Fruit fly (Drosophila melanogaster): Measurements from ENCODE around the gene CG31855.

CG31855 gene

dm6 chr2L:13387255-13387654 lies 18.3 kb downstream of the CG31855 start, which contains the start of the genes Ing5 and CG7099:
TSS of gene Ing5 (minus strand) at chr2L:13387312.
TSS of gene CG7099 (plus strand) at chr2L:13387571.
- TF ChIP-seq CG14655 (GFP tag; optimal IDR thresholded peaks at IDR 0.05) (no peak), gl (tag; optimal IDR thresholded peaks at IDR 0.05) (peak; percentile 77), CG17806 (tag; optimal IDR thresholded peaks at IDR 0.05) (peak; percentile 94), CG15710 (tag; optimal IDR thresholded peaks at IDR 0.05) (peak; percentile 93), EcR (GFP tag; optimal IDR thresholded peaks at IDR 0.05) (no peak), fd96Ca (GFP tag; IDR thresholded peaks at IDR 0.05) (peak; percentile 93), Snoo (tag; optimal IDR thresholded peaks at IDR 0.05) (peak; percentile 95), Pif1B (GFP tag; optimal IDR thresholded peaks at IDR 0.05) (peak; percentile 93), CG9948 (tag; optimal IDR thresholded peaks at IDR 0.05) (peak; percentile 92), CG8301 (tag; optimal IDR thresholded peaks at IDR 0.05) (peak; percentile 89), CG32121 (GFP tag; IDR thresholded peaks at IDR 0.05) (peak; percentile 93), CG34367 (tag; optimal IDR thresholded peaks at IDR 0.05) (peak; percentile 88), Pif1A (GFP tag; optimal IDR thresholded peaks at IDR 0.05) (no peak), Ets98B (GFP tag; IDR thresholded peaks at IDR 0.05) (peak; percentile 93), D1 (tag; optimal IDR thresholded peaks at IDR 0.05) (no peak), CG13204 (GFP tag; optimal IDR thresholded peaks at IDR 0.05) (no peak), CG8159 (tag; optimal IDR thresholded peaks at IDR 0.05) (peak; percentile 93), rn (GFP tag; IDR thresholded peaks at IDR 0.05) (peak; percentile 87), CG12605 (GFP tag; IDR thresholded peaks at IDR 0.05) (peak; percentile 89), CG4496 (GFP tag; IDR thresholded peaks at IDR 0.05) (peak; percentile 96), CG10348 (GFP tag; IDR thresholded peaks at IDR 0.05) (peak; percentile 63)

- TF ChIP-seq CG8159 (tag; optimal IDR thresholded peaks at IDR 0.05) (peak; percentile 66), fd96Ca (GFP tag; IDR thresholded peaks at IDR 0.05) (peak; percentile 63; the same call in 1 of the 3 replicates), D1 (tag; optimal IDR thresholded peaks at IDR 0.05) (no peak), Ets98B (GFP tag; IDR thresholded peaks at IDR 0.05) (peak; percentile 80), Snoo (tag; optimal IDR thresholded peaks at IDR 0.05) (peak; percentile 95), CG4496 (GFP tag; IDR thresholded peaks at IDR 0.05) (peak; percentile 92), Pif1A (GFP tag; optimal IDR thresholded peaks at IDR 0.05) (peak; percentile 89), CG12605 (GFP tag; IDR thresholded peaks at IDR 0.05) (peak; percentile 81), EcR (GFP tag; optimal IDR thresholded peaks at IDR 0.05) (no peak), CG9948 (tag; optimal IDR thresholded peaks at IDR 0.05) (peak; percentile 8), CG17806 (tag; optimal IDR thresholded peaks at IDR 0.05) (peak; percentile 25), CG32121 (GFP tag; IDR thresholded peaks at IDR 0.05) (peak; percentile 62; the same call in 1 of the 2 replicates), CG13204 (GFP tag; optimal IDR thresholded peaks at IDR 0.05) (no peak), CG8301 (tag; optimal IDR thresholded peaks at IDR 0.05) (peak; percentile 59), CG10348 (GFP tag; IDR thresholded peaks at IDR 0.05) (no peak), CG15710 (tag; optimal IDR thresholded peaks at IDR 0.05) (peak; percentile 70), rn (GFP tag; IDR thresholded peaks at IDR 0.05) (peak; percentile 62; the same call in 1 of the 2 replicates), CG14655 (GFP tag; optimal IDR thresholded peaks at IDR 0.05) (no peak), CG34367 (tag; optimal IDR thresholded peaks at IDR 0.05) (peak; percentile 82), Pif1B (GFP tag; optimal IDR thresholded peaks at IDR 0.05) (peak; percentile 84), gl (tag; optimal IDR thresholded peaks at IDR 0.05) (peak; percentile 80)
These were observed 25.9 kb downstream of the CG31855 start, which contains the start of gene RpL24 for dm6 chr2L:13394903-13395302. TSS of gene RpL24 (minus strand) at chr2L:13395131.

DNA sequence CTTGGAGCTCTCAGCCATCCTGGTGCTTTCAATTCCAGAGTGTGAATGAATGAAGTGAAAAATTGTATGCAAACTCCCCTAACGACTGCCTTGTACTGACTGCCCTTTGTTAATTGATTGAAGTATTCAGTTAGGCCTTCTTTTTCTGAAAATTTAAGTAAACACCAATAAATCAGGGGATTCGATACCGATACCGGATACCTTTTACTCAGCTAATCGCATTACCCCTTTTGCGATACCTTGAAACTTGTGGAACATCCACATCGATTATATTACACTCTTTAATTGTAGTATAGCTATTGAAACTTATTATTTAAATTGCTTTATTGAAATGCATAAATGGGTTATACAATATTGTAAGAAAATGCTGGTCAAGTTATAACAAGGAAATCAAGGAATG lies 27.1 kb downstream of the CG31855 start, which contains the start of gene CG16957:
CG16957 (minus strand) TSS at position 101 of the 400 bp plus-strand sequence.
- TF ChIP-seq CG4496 (GFP tag; IDR thresholded peaks at IDR 0.05) = no peak
- no peak for TF ChIP-seq Pif1B (GFP tag; optimal IDR thresholded peaks at IDR 0.05)
- no peak for TF ChIP-seq CG8301 (tag; optimal IDR thresholded peaks at IDR 0.05)
- no peak for TF ChIP-seq CG17806 (tag; optimal IDR thresholded peaks at IDR 0.05)

- TF ChIP-seq CG17806 (tag; optimal IDR thresholded peaks at IDR 0.05) (no peak), CG32121 (GFP tag; IDR thresholded peaks at IDR 0.05) (no peak), rn (GFP tag; IDR thresholded peaks at IDR 0.05) (no peak), Snoo (tag; optimal IDR thresholded peaks at IDR 0.05) (no peak), CG8301 (tag; optimal IDR thresholded peaks at IDR 0.05) (no peak), Ets98B (GFP tag; IDR thresholded peaks at IDR 0.05) (no peak), CG13204 (GFP tag; optimal IDR thresholded peaks at IDR 0.05) (no peak), CG12605 (GFP tag; IDR thresholded peaks at IDR 0.05) (no peak), CG10348 (GFP tag; IDR thresholded peaks at IDR 0.05) (no peak), CG34367 (tag; optimal IDR thresholded peaks at IDR 0.05) (no peak), CG14655 (GFP tag; optimal IDR thresholded peaks at IDR 0.05) (no peak), Pif1B (GFP tag; optimal IDR thresholded peaks at IDR 0.05) (no peak), CG8159 (tag; optimal IDR thresholded peaks at IDR 0.05) (no peak), CG9948 (tag; optimal IDR thresholded peaks at IDR 0.05) (no peak), CG4496 (GFP tag; IDR thresholded peaks at IDR 0.05) (no peak)
These were observed 28.4 kb downstream of the CG31855 start for dm6 chr2L:13397393-13397792.

DNA sequence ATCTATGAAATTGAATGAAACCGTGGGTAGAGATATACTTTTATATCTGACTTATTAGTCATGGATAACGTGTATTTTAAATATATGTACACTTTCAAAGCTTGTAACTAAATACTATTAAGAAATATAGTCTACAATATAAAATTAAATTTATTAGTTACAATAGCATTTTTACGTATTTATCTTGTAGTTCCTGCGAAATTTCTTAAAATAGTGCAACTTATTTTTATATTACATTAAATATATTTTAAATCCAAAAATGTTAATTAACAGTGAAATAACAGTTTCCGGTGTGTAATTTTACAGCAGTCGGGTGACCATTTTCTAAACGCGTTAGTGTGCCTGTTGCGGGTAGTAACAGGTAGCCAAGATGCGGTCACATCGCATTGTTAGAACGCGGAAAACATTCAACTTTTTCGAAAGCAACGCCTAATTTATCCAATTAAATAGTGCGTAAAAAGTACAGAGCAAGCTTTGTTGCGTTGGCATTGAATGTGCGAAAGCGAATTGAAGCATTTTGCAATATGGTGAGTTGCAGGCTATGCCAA lies 29.7 kb downstream of the CG31855 start, which contains the start of the genes CG10859 and CG7110:
CG10859 (minus strand) TSS at position 51 of the 548 bp plus-strand sequence.
CG7110 (plus strand) TSS at position 378 of the 548 bp plus-strand sequence.
- TF ChIP-seq Snoo (tag; optimal IDR thresholded peaks at IDR 0.05) (peak; percentile 49), CG34367 (tag; optimal IDR thresholded peaks at IDR 0.05) (peak; percentile 10), EcR (GFP tag; optimal IDR thresholded peaks at IDR 0.05) (no peak)

DNA sequence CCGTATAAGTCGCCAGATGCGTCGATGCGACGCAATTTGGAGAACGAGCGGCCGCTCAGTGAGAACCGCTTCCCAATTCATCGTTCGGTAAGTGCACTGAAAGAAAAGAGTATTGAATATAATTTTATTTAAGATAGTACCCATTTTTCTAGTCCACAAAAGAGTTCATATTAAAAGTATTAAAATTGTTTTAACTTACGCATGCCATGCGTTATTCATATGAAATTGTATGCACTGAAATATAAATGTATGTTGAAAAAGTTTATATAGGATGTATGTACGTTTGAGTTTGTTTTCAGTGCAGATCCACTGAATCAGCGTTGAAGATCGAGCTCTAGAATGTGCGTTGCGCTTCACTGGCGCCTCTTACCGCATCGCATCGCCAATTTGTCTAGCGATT lies 30.6 kb downstream of the CG31855 start:
- TF ChIP-seq CG12605 (GFP tag; IDR thresholded peaks at IDR 0.05) = no peak
- TF ChIP-seq CG34367 (tag; optimal IDR thresholded peaks at IDR 0.05) = no peak
- TF ChIP-seq CG8159 (tag; optimal IDR thresholded peaks at IDR 0.05) = no peak
- no peak for TF ChIP-seq CG13204 (GFP tag; optimal IDR thresholded peaks at IDR 0.05)
- TF ChIP-seq Ets98B (GFP tag; IDR thresholded peaks at IDR 0.05) = no peak
- TF ChIP-seq rn (GFP tag; IDR thresholded peaks at IDR 0.05) = no peak
- no peak for TF ChIP-seq CG17806 (tag; optimal IDR thresholded peaks at IDR 0.05)
- TF ChIP-seq fd96Ca (GFP tag; IDR thresholded peaks at IDR 0.05) = no peak
- TF ChIP-seq Snoo (tag; optimal IDR thresholded peaks at IDR 0.05) = no peak
- TF ChIP-seq Pif1B (GFP tag; optimal IDR thresholded peaks at IDR 0.05) = no peak
- TF ChIP-seq CG15710 (tag; optimal IDR thresholded peaks at IDR 0.05) = no peak
- TF ChIP-seq EcR (GFP tag; optimal IDR thresholded peaks at IDR 0.05) = no peak
- no peak for TF ChIP-seq CG10348 (GFP tag; IDR thresholded peaks at IDR 0.05)
- peak; percentile 27 for TF ChIP-seq Pif1A (GFP tag; optimal IDR thresholded peaks at IDR 0.05)
- TF ChIP-seq CG32121 (GFP tag; IDR thresholded peaks at IDR 0.05) = 0 out of 2 replicates have a peak, but pooled peaks have one; percentile 26
- TF ChIP-seq gl (tag; optimal IDR thresholded peaks at IDR 0.05) = no peak
- peak; percentile 35 for TF ChIP-seq CG8301 (tag; optimal IDR thresholded peaks at IDR 0.05)
- TF ChIP-seq CG9948 (tag; optimal IDR thresholded peaks at IDR 0.05) = peak; percentile 2
- no peak for TF ChIP-seq D1 (tag; optimal IDR thresholded peaks at IDR 0.05)
- TF ChIP-seq CG14655 (GFP tag; optimal IDR thresholded peaks at IDR 0.05) = peak; percentile 41
- TF ChIP-seq CG4496 (GFP tag; IDR thresholded peaks at IDR 0.05) = 0 out of 3 replicates have a peak, but pooled peaks have one; percentile 29

Measured in whole organism, pupa.